Fruit fly (Drosophila melanogaster): ENCODE measurements around the gene mmm.
A peak's percentile ranks its signal among the peaks of the same experiment; 100 is the strongest.

Gene mmm

dm6 chr3L:7634743-7635469 lies 51.7 kb downstream of the mmm start (continued):
- TF ChIP-seq CG2678 (tag; optimal IDR thresholded peaks at IDR 0.05) (peak; percentile 55), dpn (GFP tag; optimal IDR thresholded peaks at IDR 0.05) (peak in 1 of 2 experiments; percentile 24), Eip74EF (GFP tag; optimal IDR thresholded peaks at IDR 0.05) (peak in 1 of 2 experiments; percentile 1), CG13424 (tag; optimal IDR thresholded peaks at IDR 0.05) (no peak), ato (GFP tag; IDR thresholded peaks at IDR 0.05; ENCODE audit: partially characterized antibody) (no peak), CG1529 (GFP tag; optimal IDR thresholded peaks at IDR 0.05) (peak; percentile 22), grau (tag; optimal IDR thresholded peaks at IDR 0.05) (peak; percentile 17), HLH4C (GFP tag; IDR thresholded peaks at IDR 0.05; ENCODE audit: partially characterized antibody) (no peak), CG9727 (GFP tag; optimal IDR thresholded peaks at IDR 0.05) (no peak), amos (GFP tag; IDR thresholded peaks at IDR 0.05; ENCODE audit: partially characterized antibody) (no peak), slp2 (GFP tag; optimal IDR thresholded peaks at IDR 0.05) (peak; percentile 2), fru (optimal IDR thresholded peaks at IDR 0.05) (no peak), zfh2 (GFP tag; optimal IDR thresholded peaks at IDR 0.05) (no peak), gcm2 (GFP tag; optimal IDR thresholded peaks at IDR 0.05) (no peak), lbe (GFP tag; optimal IDR thresholded peaks at IDR 0.05) (no peak), CG15011 (GFP tag; optimal IDR thresholded peaks at IDR 0.05) (no peak), unpg (GFP tag; optimal IDR thresholded peaks at IDR 0.05) (peak; percentile 54), CG7928 (GFP tag; optimal IDR thresholded peaks at IDR 0.05) (no peak), Ssrp (tag; optimal IDR thresholded peaks at IDR 0.05) (peak; percentile 49), Sry-β (GFP tag; optimal IDR thresholded peaks at IDR 0.05) (no peak), ind (GFP tag; optimal IDR thresholded peaks at IDR 0.05) (peak; percentile 15), ap (GFP tag; IDR thresholded peaks at IDR 0.05) (0 out of 2 replicates have a peak, but pooled peaks have one; percentile 9), CG7839 (tag; optimal IDR thresholded peaks at IDR 0.05) (peak; percentile 65), gsb (GFP tag; IDR thresholded peaks at IDR 0.05) (no peak), CG4617 (GFP tag; optimal IDR thresholded peaks at IDR 0.05; ENCODE audit: borderline replicate concordance) (no peak), CG8478 (optimal IDR thresholded peaks at IDR 0.05) (no peak), Dp (GFP tag; optimal IDR thresholded peaks at IDR 0.05) (no peak), Lhr (GFP tag; optimal IDR thresholded peaks at IDR 0.05) (no peak), dysf (GFP tag; IDR thresholded peaks at IDR 0.05) (peak; percentile 65; the same call in 2 of the 3 replicates), abd-A (tag; optimal IDR thresholded peaks at IDR 0.05) (peak; percentile 64), CG32767 (GFP tag; IDR thresholded peaks at IDR 0.05) (no peak), Six4 (GFP tag; optimal IDR thresholded peaks at IDR 0.05) (peak; percentile 46), CG6175 (GFP tag; IDR thresholded peaks at IDR 0.05) (no peak), CG12942 (GFP tag; optimal IDR thresholded peaks at IDR 0.05) (no peak), CG9932 (GFP tag; IDR thresholded peaks at IDR 0.05) (no peak), CG1603 (tag; optimal IDR thresholded peaks at IDR 0.05) (peak; percentile 69), CG17802 (tag; optimal IDR thresholded peaks at IDR 0.05) (no peak), pita (GFP tag; optimal IDR thresholded peaks at IDR 0.05) (no peak), kni (GFP tag; optimal IDR thresholded peaks at IDR 0.05) (no peak), eve (GFP tag; optimal IDR thresholded peaks at IDR 0.05) (peak in 1 of 2 experiments; percentile 38), da (GFP tag; optimal IDR thresholded peaks at IDR 0.05) (no peak), CG11398 (GFP tag; optimal IDR thresholded peaks at IDR 0.05) (no peak), Deaf1 (tag; optimal IDR thresholded peaks at IDR 0.05) (peak; percentile 2), H2.0 (GFP tag; IDR thresholded peaks at IDR 0.05) (0 out of 2 replicates have a peak, but pooled peaks have one; percentile 10), aop (GFP tag; IDR thresholded peaks at IDR 0.05) (no peak), Jarid2 (GFP tag; optimal IDR thresholded peaks at IDR 0.05) (no peak), psq (GFP tag; optimal IDR thresholded peaks at IDR 0.05) (no peak)

All from whole organism, embryonic.